Worm (Caenorhabditis elegans): Measurements from ENCODE around the gene arrd-17.

arrd-17 gene

DNA sequence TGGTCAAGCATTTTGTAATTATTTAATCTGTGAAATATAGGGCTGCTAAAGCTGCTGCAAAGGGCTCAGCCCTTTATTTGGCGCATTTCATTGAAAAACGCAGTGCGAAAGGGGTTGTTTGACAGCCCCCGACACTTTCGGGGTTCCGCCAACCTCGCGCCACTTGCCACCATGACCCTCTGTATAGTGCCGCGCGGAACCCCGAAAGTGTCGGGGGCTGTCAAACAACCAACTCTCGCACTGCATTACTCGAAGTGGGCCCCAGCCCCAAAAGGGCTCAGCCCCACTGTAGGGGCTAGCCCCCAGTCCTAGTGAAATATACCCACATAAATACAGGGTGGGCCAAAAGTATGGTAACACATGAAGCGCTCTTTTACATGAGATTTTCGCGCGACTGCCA is 30.4 kb downstream of the arrd-17 start:
- TF ChIP-seq daf-12 (tag; optimal IDR thresholded peaks at IDR 0.05) = no peak
- TF ChIP-seq set-16 (GFP tag; IDR thresholded peaks at IDR 0.05) = peak; percentile 69

DNA sequence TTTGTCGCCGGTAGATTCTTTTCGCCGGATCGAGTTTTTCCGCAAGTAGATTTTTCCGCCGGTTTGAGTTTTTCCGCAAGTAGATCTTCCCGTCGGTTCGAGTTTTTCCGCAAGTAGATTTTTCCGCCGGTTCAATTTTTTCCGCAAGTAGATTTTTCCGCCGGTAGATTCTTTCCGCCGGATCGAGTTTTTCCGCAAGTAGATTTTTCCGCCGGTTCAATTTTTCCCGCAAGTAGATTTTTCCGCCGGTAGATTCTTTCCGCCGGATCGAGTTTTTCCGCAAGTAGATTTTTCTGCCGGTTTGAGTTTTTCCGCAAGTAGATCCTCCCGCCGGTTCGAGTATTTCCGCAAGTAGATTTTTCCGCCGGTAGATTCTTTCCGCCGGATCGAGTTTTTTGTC is 45.5 kb downstream of the arrd-17 start:
- TF ChIP-seq madf-5 (GFP tag; IDR thresholded peaks at IDR 0.05) (0 out of 4 replicates have a peak, but pooled peaks of 1 of the 2 experiments have one; percentile 22), lim-7 (GFP tag; IDR thresholded peaks at IDR 0.05) (0 out of 2 replicates have a peak, but pooled peaks have one; percentile 48), saeg-2 (GFP tag; IDR thresholded peaks at IDR 0.05) (0 out of 2 replicates have a peak, but pooled peaks have one; percentile 19), hmg-1.1 (GFP tag; IDR thresholded peaks at IDR 0.05) (peak; percentile 33; the same call in 1 of the 2 replicates), set-16 (GFP tag; IDR thresholded peaks at IDR 0.05) (peak; percentile 44; the same call in 1 of the 2 replicates)

DNA sequence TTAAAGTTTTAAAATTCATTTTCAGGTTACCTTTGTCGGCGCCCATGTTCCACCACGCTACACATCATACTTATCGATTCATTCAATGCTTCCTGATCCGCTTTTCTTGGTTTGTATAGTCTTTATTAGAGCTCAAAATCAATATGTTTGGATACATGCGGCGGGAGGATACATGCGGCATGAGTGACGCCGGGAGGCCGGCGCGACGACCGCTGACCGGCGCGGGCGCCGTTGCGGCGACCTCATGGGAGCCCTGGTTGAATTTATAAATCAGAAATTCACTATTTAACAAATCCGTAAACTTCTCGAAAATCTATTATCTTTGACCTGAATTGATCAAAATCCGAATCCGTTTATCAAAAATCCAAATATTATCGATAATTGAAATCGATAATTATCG is 48.9 kb downstream of the arrd-17 start:
- TF ChIP-seq ceh-28 (tag; optimal IDR thresholded peaks at IDR 0.05) (no peak), set-16 (GFP tag; IDR thresholded peaks at IDR 0.05) (peak; percentile 72)

DNA sequence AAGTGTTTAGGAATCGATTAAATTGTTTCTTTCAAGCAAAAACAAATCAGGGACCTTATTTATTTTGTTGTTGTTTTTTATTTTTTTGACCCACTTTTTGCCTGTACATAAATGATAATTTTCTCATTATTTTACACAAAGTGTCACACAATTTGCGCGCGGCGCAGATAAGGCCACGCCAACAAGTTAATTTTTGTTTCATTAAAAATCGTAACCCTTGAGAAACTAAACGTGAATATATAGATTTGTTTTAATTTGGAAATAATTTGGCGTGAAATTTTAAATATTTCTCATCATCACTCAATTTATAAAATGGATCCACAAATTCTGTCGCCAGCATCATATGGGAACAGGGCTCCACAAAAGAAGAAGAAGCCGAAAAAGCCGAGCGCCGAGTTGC is 50.1 kb downstream of the arrd-17 start, which contains the start of gene T05D4.5:
Gene T05D4.5, plus strand, starts transcription at position 301 of the 400 bp plus-strand sequence.
- TF ChIP-seq aha-1 (tag) (peak; percentile 27), madf-9 (GFP tag; conservative IDR thresholded peaks at IDR 0.05) (no peak)

DNA sequence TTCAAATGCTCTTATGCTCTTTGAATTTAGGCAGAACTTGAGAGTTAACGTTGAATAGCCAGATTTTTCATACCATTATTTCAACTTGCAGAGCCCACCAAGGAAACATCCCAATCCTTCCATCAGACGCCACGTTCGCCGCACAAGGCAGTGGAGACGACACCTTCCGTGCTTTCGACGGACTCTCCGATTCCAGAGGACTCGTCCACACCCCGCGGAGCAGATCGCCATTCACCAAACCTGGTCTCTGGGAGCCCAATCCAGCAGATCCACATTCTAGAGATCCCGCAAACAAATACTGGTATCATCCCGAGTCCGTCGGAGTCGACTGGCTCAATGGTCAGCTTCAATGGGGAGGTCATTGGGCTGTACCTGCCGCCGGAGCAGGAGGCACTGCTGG is 50.5 kb downstream of the arrd-17 start:
- no peak; the same call in 1 of the 2 replicates for TF ChIP-seq snpc-1.2 (GFP tag; IDR thresholded peaks at IDR 0.05)
- TF ChIP-seq set-16 (GFP tag; IDR thresholded peaks at IDR 0.05) = peak; percentile 74
- TF ChIP-seq daf-12 (tag; optimal IDR thresholded peaks at IDR 0.05) = no peak
- no peak for TF ChIP-seq unc-130 (GFP tag; optimal IDR thresholded peaks at IDR 0.05)
- no peak for TF ChIP-seq skn-1 (tag; optimal IDR thresholded peaks at IDR 0.05)
- TF ChIP-seq ceh-32 (tag; optimal IDR thresholded peaks at IDR 0.05; ENCODE audit: poor library complexity) = no peak
- TF ChIP-seq zfp-3 (GFP tag; conservative IDR thresholded peaks at IDR 0.05) = no peak
- TF ChIP-seq unc-62 (GFP tag; optimal IDR thresholded peaks at IDR 0.05 in 1 of 2) = peak in 1 of 2 experiments; percentile 82
- TF ChIP-seq unc-62 (tag; optimal IDR thresholded peaks at IDR 0.05) = no peak
- TF ChIP-seq nhr-48 (tag; optimal IDR thresholded peaks at IDR 0.05) = no peak
- TF ChIP-seq ces-1 (GFP tag; optimal IDR thresholded peaks at IDR 0.05) = no peak
- no peak for TF ChIP-seq F49E8.2 (tag; optimal IDR thresholded peaks at IDR 0.05; ENCODE audit: borderline replicate concordance)
- no peak for TF ChIP-seq spr-3 (GFP tag; optimal IDR thresholded peaks at IDR 0.05)
- no peak for TF ChIP-seq T20F7.1 (GFP tag; optimal IDR thresholded peaks at IDR 0.05)
- TF ChIP-seq nhr-111 (GFP tag; optimal IDR thresholded peaks at IDR 0.05) = no peak

Data from whole organism, L4 larva.